Fruit fly (Drosophila melanogaster): ENCODE data around the gene HtrA2.

DNA sequence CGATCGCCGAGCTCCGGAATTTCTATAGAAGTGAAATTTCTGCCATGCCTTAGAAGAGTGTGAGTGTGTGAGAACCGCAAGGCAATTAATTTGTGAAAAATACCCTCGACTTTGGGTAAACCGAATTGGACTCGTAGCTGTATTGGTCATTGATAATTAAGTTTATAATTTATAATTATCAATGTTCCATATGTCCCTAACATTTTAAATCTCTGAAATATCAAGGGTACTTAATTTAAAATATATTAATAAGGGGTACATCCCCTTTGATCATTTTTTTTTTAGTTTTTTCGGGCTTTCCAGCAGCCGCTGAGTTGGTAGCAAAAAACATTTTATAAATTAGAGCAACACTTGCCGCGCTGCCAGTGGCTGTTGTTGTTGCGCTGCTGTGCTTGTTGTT, 6.4 kb downstream of the HtrA2 start:
- no peak for TF ChIP-seq Hr96 (GFP tag; optimal IDR thresholded peaks at IDR 0.05)
- no peak for TF ChIP-seq CG7045 (GFP tag; optimal IDR thresholded peaks at IDR 0.05)

All from whole organism, adult.